Worm (Caenorhabditis elegans): ENCODE data around the gene Y61A9LA.4.

The Y61A9LA.4 gene

DNA sequence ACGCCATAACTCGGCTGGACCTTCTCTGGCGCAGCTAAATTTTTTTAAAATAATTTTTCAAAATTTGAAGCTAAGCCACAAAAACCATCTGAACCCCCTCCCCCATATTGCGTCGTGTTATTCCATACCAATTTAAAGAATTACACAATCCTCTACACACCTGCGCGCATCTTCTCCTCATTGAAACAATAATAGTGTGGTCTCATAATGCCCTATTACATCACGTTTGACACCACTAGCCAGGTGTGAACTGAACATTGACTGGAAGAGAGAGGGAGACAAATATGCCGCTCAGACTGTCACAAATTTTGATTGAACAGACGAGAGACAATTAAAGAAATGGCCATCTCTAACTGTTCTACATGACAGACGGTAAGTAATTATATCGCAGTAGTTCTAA, 35.0 kb upstream of the Y61A9LA.4 start:
- TF ChIP-seq egl-13 (tag; optimal IDR thresholded peaks at IDR 0.05) (no peak), unc-30 (tag; optimal IDR thresholded peaks at IDR 0.05) (no peak), alr-1 (tag; optimal IDR thresholded peaks at IDR 0.05; ENCODE audit: borderline replicate concordance) (no peak), nhr-20 (tag; optimal IDR thresholded peaks at IDR 0.05) (no peak), lsy-2 (tag; optimal IDR thresholded peaks at IDR 0.05) (no peak), unc-62 (GFP tag; optimal IDR thresholded peaks at IDR 0.05) (no peak), lin-14 (GFP tag; optimal IDR thresholded peaks at IDR 0.05) (no peak), rnt-1 (tag; optimal IDR thresholded peaks at IDR 0.05) (no peak), ets-5 (GFP tag; IDR thresholded peaks at IDR 0.05) (no peak), nhr-90 (tag; optimal IDR thresholded peaks at IDR 0.05; ENCODE audit: poor library complexity) (no peak), lin-35 (GFP tag; optimal IDR thresholded peaks at IDR 0.05) (no peak), nhr-237 (tag; optimal IDR thresholded peaks at IDR 0.05) (no peak), sox-4 (tag; optimal IDR thresholded peaks at IDR 0.05) (no peak), jun-1 (tag; optimal IDR thresholded peaks at IDR 0.05) (no peak)

DNA sequence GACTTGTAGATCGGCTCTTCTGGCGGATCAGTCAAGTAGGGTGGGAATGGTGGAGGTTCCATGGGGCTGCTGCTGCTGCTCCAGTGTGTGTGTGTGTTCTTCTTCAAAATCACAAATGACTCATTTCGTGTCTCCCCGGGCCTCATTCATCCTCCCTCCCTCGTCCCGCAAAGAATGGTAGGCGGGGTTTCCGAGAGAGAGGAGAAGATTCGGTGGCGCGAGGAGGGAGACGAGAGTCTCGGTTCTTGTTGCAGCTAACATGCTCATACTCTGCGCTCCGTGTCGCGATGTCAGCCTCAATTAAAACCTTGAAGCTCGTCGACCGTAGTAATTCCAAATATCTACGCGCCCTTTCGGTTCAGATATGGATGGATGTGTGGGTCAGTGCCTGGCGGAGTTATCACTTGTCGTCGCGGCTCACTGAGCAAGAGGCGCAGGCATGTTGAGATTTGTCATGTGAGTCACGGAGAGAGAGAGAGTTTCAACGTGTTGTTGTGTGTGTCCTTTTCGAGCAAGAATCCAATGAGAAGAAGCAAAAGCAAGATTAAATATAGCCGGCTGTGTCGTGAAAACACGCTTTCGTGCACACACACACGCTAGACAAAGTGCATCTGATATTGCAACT, 33.6 kb upstream of the Y61A9LA.4 start:
- no peak for TF ChIP-seq tbx-2 (tag; optimal IDR thresholded peaks at IDR 0.05)
- TF ChIP-seq xbp-1 (tag; optimal IDR thresholded peaks at IDR 0.05), result no peak
- peak in 1 of 2 experiments; percentile 18 for TF ChIP-seq lsy-2 (tag; optimal IDR thresholded peaks at IDR 0.05)
- TF ChIP-seq F16B12.6 (tag; optimal IDR thresholded peaks at IDR 0.05), result no peak
- TF ChIP-seq pax-3 (tag; optimal IDR thresholded peaks at IDR 0.05), result no peak
- TF ChIP-seq Y116A8C.19 (tag; optimal IDR thresholded peaks at IDR 0.05; ENCODE audit: borderline replicate concordance), result no peak
- no peak for TF ChIP-seq ceh-8 (GFP tag; optimal IDR thresholded peaks at IDR 0.05)
- no peak for TF ChIP-seq ceh-88 (GFP tag; IDR thresholded peaks at IDR 0.05)
- peak; percentile 4 for TF ChIP-seq snu-23 (GFP tag; optimal IDR thresholded peaks at IDR 0.05)
- TF ChIP-seq swsn-7 (tag; optimal IDR thresholded peaks at IDR 0.05), result peak; percentile 35
- TF ChIP-seq elt-3 (tag; optimal IDR thresholded peaks at IDR 0.05), result no peak
- no peak for TF ChIP-seq nhr-28 (tag; optimal IDR thresholded peaks at IDR 0.05)
- TF ChIP-seq hlh-4 (tag; optimal IDR thresholded peaks at IDR 0.05), result no peak
- TF ChIP-seq egl-13 (tag; optimal IDR thresholded peaks at IDR 0.05), result peak; percentile 50
- TF ChIP-seq mep-1 (tag; optimal IDR thresholded peaks at IDR 0.05), result no peak
- TF ChIP-seq fkh-8 (tag; optimal IDR thresholded peaks at IDR 0.05), result peak; percentile 84
- TF ChIP-seq pqm-1 (tag; optimal IDR thresholded peaks at IDR 0.05), result no peak
- TF ChIP-seq sptf-1 (tag; optimal IDR thresholded peaks at IDR 0.05), result no peak
- no peak for TF ChIP-seq unc-62 (GFP tag; optimal IDR thresholded peaks at IDR 0.05)
- peak; percentile 75 for TF ChIP-seq nhr-71 (tag; optimal IDR thresholded peaks at IDR 0.05)
- no peak for TF ChIP-seq tlp-1 (tag; optimal IDR thresholded peaks at IDR 0.05)
- no peak for TF ChIP-seq C04F5.9 (tag; optimal IDR thresholded peaks at IDR 0.05)
- no peak for TF ChIP-seq alr-1 (tag; optimal IDR thresholded peaks at IDR 0.05; ENCODE audit: borderline replicate concordance)
- TF ChIP-seq dsc-1 (tag; optimal IDR thresholded peaks at IDR 0.05), result no peak
- TF ChIP-seq jun-1 (tag; optimal IDR thresholded peaks at IDR 0.05), result no peak
- TF ChIP-seq nhr-11 (tag; optimal IDR thresholded peaks at IDR 0.05), result no peak
- no peak for TF ChIP-seq mdl-1 (tag; optimal IDR thresholded peaks at IDR 0.05)
- TF ChIP-seq mab-9 (GFP tag; IDR thresholded peaks at IDR 0.05), result no peak
- TF ChIP-seq ets-5 (GFP tag; IDR thresholded peaks at IDR 0.05), result no peak
- TF ChIP-seq egl-27 (tag; optimal IDR thresholded peaks at IDR 0.05), result no peak
- TF ChIP-seq nhr-47 (tag; optimal IDR thresholded peaks at IDR 0.05), result peak; percentile 55
- TF ChIP-seq fos-1 (tag; optimal IDR thresholded peaks at IDR 0.05), result no peak
- TF ChIP-seq pag-3 (tag; optimal IDR thresholded peaks at IDR 0.05; ENCODE audit: borderline replicate concordance, insufficient read depth), result no peak
- TF ChIP-seq C34B4.2 (tag; optimal IDR thresholded peaks at IDR 0.05), result no peak
- TF ChIP-seq sox-4 (tag; optimal IDR thresholded peaks at IDR 0.05), result peak; percentile 50
- peak; percentile 69 for TF ChIP-seq lin-14 (GFP tag; optimal IDR thresholded peaks at IDR 0.05)
- no peak for TF ChIP-seq unc-30 (tag; optimal IDR thresholded peaks at IDR 0.05)
- no peak for TF ChIP-seq unc-86 (tag; optimal IDR thresholded peaks at IDR 0.05)
- peak; percentile 23 for TF ChIP-seq fkh-10 (GFP tag; optimal IDR thresholded peaks at IDR 0.05)
